Fruit fly (Drosophila melanogaster): Measurements from ENCODE around the gene Klp31E.

Klp31E gene

DNA sequence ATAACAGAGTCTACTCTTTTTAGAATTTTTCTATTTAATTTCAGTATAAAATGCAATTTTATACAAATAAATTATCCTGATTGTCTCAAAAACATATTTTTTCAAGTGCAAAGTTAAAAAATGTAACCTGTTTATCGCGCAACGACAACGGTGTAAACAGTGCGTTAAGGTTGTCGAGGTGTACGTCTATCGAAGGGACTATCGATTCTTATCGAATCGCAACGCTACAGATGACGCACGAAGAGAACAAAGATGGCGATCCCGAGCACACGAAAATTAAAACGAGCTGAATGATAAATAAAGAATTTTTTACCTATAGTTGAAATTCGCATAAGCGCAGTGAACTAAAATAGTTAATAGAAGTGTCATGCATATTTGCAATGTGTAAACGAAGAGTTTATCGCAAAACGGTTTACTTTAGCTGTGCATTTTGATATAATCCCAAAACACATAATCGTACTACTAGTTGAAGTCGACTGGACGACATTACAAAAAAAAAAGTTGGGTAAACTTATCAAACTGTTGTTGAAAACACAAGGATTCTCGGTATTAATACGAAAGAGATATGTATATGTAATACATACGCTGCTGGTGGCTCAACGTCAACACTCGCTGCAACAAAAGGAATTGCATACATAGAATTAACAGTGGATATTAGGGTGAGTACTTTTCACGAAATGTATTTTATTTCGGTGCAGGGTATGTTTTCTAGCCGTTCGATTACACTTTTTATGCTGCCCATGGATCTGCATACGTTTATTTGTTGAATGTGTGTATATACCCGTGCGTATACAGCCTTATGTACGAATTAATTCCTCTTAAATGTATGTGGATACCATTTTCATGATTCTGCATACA is 25.7 kb upstream of the Klp31E start, which contains the start of gene da (continued):
- TF ChIP-seq Rfx (GFP tag; IDR thresholded peaks at IDR 0.05) (peak; percentile 75), CG4404 (GFP tag; IDR thresholded peaks at IDR 0.05) (no peak), CG31441 (GFP tag; IDR thresholded peaks at IDR 0.05) (peak; percentile 53; the same call in 1 of the 2 replicates), bowl (GFP tag; IDR thresholded peaks at IDR 0.05) (no peak), sisA (GFP tag; IDR thresholded peaks at IDR 0.05) (no peak; the same call in 1 of the 2 replicates), CkIIα-i1 (GFP tag; IDR thresholded peaks at IDR 0.05) (no peak), Doc2 (GFP tag; IDR thresholded peaks at IDR 0.05) (no peak), CG11696 (GFP tag; IDR thresholded peaks at IDR 0.05) (no peak), Xbp1 (GFP tag; optimal IDR thresholded peaks at IDR 0.05) (peak; percentile 73), E2f2 (GFP tag; IDR thresholded peaks at IDR 0.05) (peak; percentile 47; the same call in 1 of the 2 replicates), crol (GFP tag; IDR thresholded peaks at IDR 0.05) (no peak), slp2 (GFP tag; optimal IDR thresholded peaks at IDR 0.05) (peak; percentile 36), CG14710 (tag; optimal IDR thresholded peaks at IDR 0.05) (peak; percentile 74), CG15269 (tag; optimal IDR thresholded peaks at IDR 0.05) (peak; percentile 69), CG1603 (tag; optimal IDR thresholded peaks at IDR 0.05) (peak; percentile 97), CG8765 (GFP tag; IDR thresholded peaks at IDR 0.05) (no peak), chm (GFP tag; IDR thresholded peaks at IDR 0.05) (peak; percentile 55), Hmx (GFP tag; optimal IDR thresholded peaks at IDR 0.05) (peak; percentile 49), hbn (GFP tag; IDR thresholded peaks at IDR 0.05; ENCODE audit: partially characterized antibody) (peak; percentile 41), CG7987 (GFP tag; optimal IDR thresholded peaks at IDR 0.05) (peak; percentile 45), Abd-B (GFP tag; optimal IDR thresholded peaks at IDR 0.05) (no peak), tgo (GFP tag; IDR thresholded peaks at IDR 0.05) (peak; percentile 57; the same call in 1 of the 3 replicates), ewg (GFP tag; optimal IDR thresholded peaks at IDR 0.05) (no peak), Asciz (GFP tag; optimal IDR thresholded peaks at IDR 0.05) (peak; percentile 23), NfI (GFP tag; optimal IDR thresholded peaks at IDR 0.05) (peak; percentile 75), CG1024 (GFP tag; IDR thresholded peaks at IDR 0.05) (peak; percentile 96), CG17912 (GFP tag; optimal IDR thresholded peaks at IDR 0.05) (peak; percentile 32), CG4328 (GFP tag; optimal IDR thresholded peaks at IDR 0.05) (no peak), C15 (GFP tag; IDR thresholded peaks at IDR 0.05) (no peak), CG1832 (GFP tag; optimal IDR thresholded peaks at IDR 0.05) (no peak), CG12236 (GFP tag; optimal IDR thresholded peaks at IDR 0.05) (peak; percentile 48), CG2712 (tag; optimal IDR thresholded peaks at IDR 0.05) (peak; percentile 71), CG18599 (GFP tag; optimal IDR thresholded peaks at IDR 0.05) (peak; percentile 45), CG11085 (GFP tag; IDR thresholded peaks at IDR 0.05) (no peak), CG7963 (GFP tag; IDR thresholded peaks at IDR 0.05; ENCODE audit: partially characterized antibody) (peak; percentile 44; the same call in 1 of the 3 replicates), p53 (GFP tag; optimal IDR thresholded peaks at IDR 0.05) (peak; percentile 12), Usf (GFP tag; optimal IDR thresholded peaks at IDR 0.05) (no peak), scrt (GFP tag; optimal IDR thresholded peaks at IDR 0.05) (peak; percentile 10), CG11398 (GFP tag; optimal IDR thresholded peaks at IDR 0.05) (no peak), HLH3B (GFP tag; IDR thresholded peaks at IDR 0.05) (peak; percentile 52), Antp (GFP tag; optimal IDR thresholded peaks at IDR 0.05) (peak; percentile 57), exex (tag; optimal IDR thresholded peaks at IDR 0.05) (no peak), CG16815 (GFP tag; optimal IDR thresholded peaks at IDR 0.05) (peak; percentile 19), pzg (GFP tag; optimal IDR thresholded peaks at IDR 0.05) (peak; percentile 86), Taf1 (GFP tag; IDR thresholded peaks at IDR 0.05) (no peak), pnt (GFP tag; optimal IDR thresholded peaks at IDR 0.05) (peak; percentile 26), CG1529 (GFP tag; optimal IDR thresholded peaks at IDR 0.05) (no peak), Fer3 (tag; optimal IDR thresholded peaks at IDR 0.05) (peak; percentile 65), gro (GFP tag; optimal IDR thresholded peaks at IDR 0.05) (peak; percentile 61)

Data from whole organism, embryonic.